Fruit fly (Drosophila melanogaster): Measurements from ENCODE around the gene CG12470.

DNA sequence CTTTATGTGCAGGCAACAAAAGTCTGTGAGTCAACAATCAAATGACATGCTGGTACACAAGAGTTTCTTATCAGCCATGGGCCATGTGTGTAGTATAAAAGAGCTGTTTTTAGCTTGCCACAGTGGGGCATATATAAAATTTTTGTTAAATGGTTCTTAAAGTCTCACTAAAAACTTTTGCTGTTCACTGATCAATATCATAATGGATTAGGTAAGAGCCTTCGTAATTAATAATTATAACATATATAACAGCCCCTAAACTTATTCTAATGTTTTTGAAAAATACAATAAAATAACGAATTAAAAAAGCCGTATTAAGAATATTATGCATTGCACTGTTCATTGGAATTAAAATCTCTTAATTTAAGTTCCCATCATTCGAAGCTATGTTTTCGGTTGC, 14.2 kb upstream of the CG12470 start:
- TF ChIP-seq CTCF (optimal IDR thresholded peaks at IDR 0.05) (no peak), CG8478 (optimal IDR thresholded peaks at IDR 0.05) (no peak)

Measured in S2 (cell line).